Worm (Caenorhabditis elegans) whole organism, L4 larva: ENCODE data around the gene cpr-1.

Experiments
- F10B5.3 ChIP-seq: sonication (generic microtip); optimal IDR thresholded peaks from 2 replicates; lab custom pipeline; 2016; ENCODE audit warnings: mild to moderate bottlenecking, missing genetic modification characterization, missing compliant biosample characterization
- F26F4.8 ChIP-seq: fragments of 200-800 bp; sonication (Bioruptor generic); conservative IDR thresholded peaks from 2 replicates; pipeline ENCODE4 v1.3.6; 2022; ENCODE audit warnings: missing genetic modification characterization, missing compliant biosample characterization
- F37D6.2 ChIP-seq: sonication (generic microtip); optimal IDR thresholded peaks from 2 replicates; lab custom pipeline; 2016; ENCODE audit warnings: mild to moderate bottlenecking, missing genetic modification characterization, missing compliant biosample characterization
- R02D3.7 ChIP-seq: fragments of 150-350 bp; sonication (generic microtip); optimal IDR thresholded peaks from 3 replicates; lab custom pipeline; 2014; ENCODE audit warnings: missing biosample characterization, missing genetic modification characterization
- T26A8.4 ChIP-seq: fragments of 200-800 bp; sonication (Bioruptor generic); IDR thresholded peaks from 2 replicates; pipeline ENCODE4 v1.3.6; 2022; ENCODE audit warnings: missing genetic modification characterization, missing compliant biosample characterization
- Y48G9A.11 ChIP-seq: fragments of 200-800 bp; sonication (Bioruptor generic); IDR thresholded peaks from 2 replicates; pipeline ENCODE4 v1.3.6; 2022; ENCODE audit warnings: missing genetic modification reagents, missing genetic modification characterization, missing compliant biosample characterization
- Y5F2A.4 ChIP-seq: fragments of 200-800 bp; sonication (Bioruptor generic); optimal IDR thresholded peaks from 2 replicates; lab custom pipeline; 2018; ENCODE audit warnings: mild to moderate bottlenecking, missing genetic modification characterization, missing compliant biosample characterization
- ZK546.5 ChIP-seq, 2 experiments: sonication (generic microtip); optimal IDR thresholded peaks; 2 replicates each; lab custom pipeline; 2017; ENCODE audit warnings: missing biosample characterization in 2 of 2, missing genetic modification characterization in 2 of 2
- aha-1 ChIP-seq: fragments of 150-350 bp; peaks from one replicate; lab custom pipeline; 2014; ENCODE audit warnings: missing biosample characterization, missing genetic modification characterization
- aly-2 ChIP-seq: sonication (generic microtip); optimal IDR thresholded peaks from 2 replicates; lab custom pipeline; 2018; ENCODE audit warnings: missing biosample characterization, missing genetic modification characterization
- arid-1 ChIP-seq: fragments of 200-800 bp; sonication (Bioruptor generic); conservative IDR thresholded peaks from 2 replicates; pipeline ENCODE4 v1.3.6; 2022; ENCODE audit warnings: missing genetic modification reagents, missing genetic modification characterization, missing compliant biosample characterization
- ceh-28 ChIP-seq: fragments of 150-350 bp; optimal IDR thresholded peaks from 2 replicates; lab custom pipeline; 2014; ENCODE audit warnings: missing biosample characterization, missing genetic modification reagents, missing genetic modification characterization
- ceh-62 ChIP-seq: sonication (generic microtip); optimal IDR thresholded peaks from 2 replicates; lab custom pipeline; 2017; ENCODE audit warnings: missing biosample characterization, missing genetic modification characterization
- ceh-82 ChIP-seq: sonication (generic microtip); optimal IDR thresholded peaks from 2 replicates; lab custom pipeline; 2017; ENCODE audit warnings: missing biosample characterization, missing genetic modification characterization
- ctbp-1 ChIP-seq: fragments of 200-800 bp; sonication (Bioruptor generic); IDR thresholded peaks from 2 replicates; pipeline ENCODE4 v1.3.6; 2022; ENCODE audit warnings: missing genetic modification reagents, missing genetic modification characterization, missing compliant biosample characterization
- daf-16 ChIP-seq, 3 experiments: sonication (generic microtip); optimal IDR thresholded peaks; 2 replicates each; lab custom pipeline; 2016 to 2017; ENCODE audit warnings: missing genetic modification characterization in 3 of 3, missing genetic modification reagents in 3 of 3, mild to moderate bottlenecking in 2 of 3, missing compliant biosample characterization in 2 of 3, missing biosample characterization in 1 of 3, moderate library complexity in 1 of 3
- daf-19 ChIP-seq: fragments of 200-800 bp; sonication (Bioruptor generic); conservative IDR thresholded peaks from 2 replicates; pipeline ENCODE4 v1.3.6; 2022; ENCODE audit warnings: missing genetic modification characterization, missing compliant biosample characterization
- daf-8 ChIP-seq: fragments of 200-800 bp; sonication (Bioruptor generic); IDR thresholded peaks from 2 replicates; pipeline ENCODE4 v1.3.6; 2022; ENCODE audit warnings: missing genetic modification characterization, missing compliant biosample characterization
- dmd-6 ChIP-seq: fragments of 200-800 bp; sonication (Bioruptor generic); IDR thresholded peaks from 2 replicates; pipeline ENCODE4 v1.3.6; 2022; ENCODE audit warnings: missing genetic modification reagents, missing genetic modification characterization, missing compliant biosample characterization
- dmd-8 ChIP-seq: fragments of 200-800 bp; sonication (Bioruptor generic); IDR thresholded peaks from 2 replicates; pipeline ENCODE4 v1.3.6; 2022; ENCODE audit warnings: missing genetic modification characterization, missing compliant biosample characterization
- dmd-9 ChIP-seq: fragments of 200-800 bp; sonication (Bioruptor generic); IDR thresholded peaks from 2 replicates; pipeline ENCODE4 v1.3.6; 2022; ENCODE audit warnings: missing genetic modification reagents, missing genetic modification characterization, missing compliant biosample characterization
- dve-1 ChIP-seq: sonication (generic microtip); optimal IDR thresholded peaks from 2 replicates; lab custom pipeline; 2017; ENCODE audit warnings: antibody characterized with exemption, mild to moderate bottlenecking, missing genetic modification characterization, missing compliant biosample characterization; ENCODE audit not compliant: insufficient read depth
- egl-43 ChIP-seq: fragments of 200-800 bp; sonication (Bioruptor generic); IDR thresholded peaks from 2 replicates; pipeline ENCODE4 v1.3.6; 2022; ENCODE audit warnings: missing genetic modification reagents, missing genetic modification characterization, missing compliant biosample characterization
- fkh-10 ChIP-seq: fragments of 150-350 bp; optimal IDR thresholded peaks from 2 replicates; lab custom pipeline; 2014; ENCODE audit warnings: missing biosample characterization, missing genetic modification reagents, missing genetic modification characterization
- fos-1 ChIP-seq: fragments of 150-350 bp; optimal IDR thresholded peaks from 2 replicates; lab custom pipeline; 2014; ENCODE audit warnings: missing biosample characterization, missing genetic modification characterization
- hlh-11 ChIP-seq: fragments of 200-800 bp; sonication (Bioruptor generic); optimal IDR thresholded peaks from 2 replicates; lab custom pipeline; 2018; ENCODE audit warnings: mild to moderate bottlenecking, missing genetic modification characterization, missing compliant biosample characterization
- hlh-30 ChIP-seq: sonication (generic microtip); optimal IDR thresholded peaks from 2 replicates; lab custom pipeline; 2017; ENCODE audit warnings: antibody characterized with exemption, mild to moderate bottlenecking, missing genetic modification characterization, missing compliant biosample characterization; ENCODE audit not compliant: insufficient read depth
- lin-13 ChIP-seq: fragments of 150-350 bp; optimal IDR thresholded peaks from 2 replicates; lab custom pipeline; 2014; ENCODE audit warnings: missing biosample characterization, missing genetic modification reagents, missing genetic modification characterization
- lin-38 ChIP-seq: fragments of 200-800 bp; sonication (Bioruptor generic); IDR thresholded peaks from 2 replicates; pipeline ENCODE4 v1.3.6; 2022; ENCODE audit warnings: missing genetic modification reagents, missing genetic modification characterization, missing compliant biosample characterization
- lsy-2 ChIP-seq, 2 experiments: fragments of 150-350 bp in 1 of 2; sonication (generic microtip) in 1 of 2; optimal IDR thresholded peaks; 2 replicates each; lab custom pipeline; 2014 to 2017; ENCODE audit warnings: missing biosample characterization in 2 of 2, missing genetic modification characterization in 2 of 2
- mep-1 ChIP-seq: fragments of 150-350 bp; sonication (generic microtip); optimal IDR thresholded peaks from 3 replicates; lab custom pipeline; 2014; ENCODE audit warnings: missing biosample characterization, missing genetic modification characterization
- mes-2 ChIP-seq: sonication (generic microtip); optimal IDR thresholded peaks from 2 replicates; lab custom pipeline; 2016; ENCODE audit warnings: missing genotype, mild to moderate bottlenecking, missing genetic modification characterization, missing compliant biosample characterization; ENCODE audit not compliant: poor library complexity, severe bottlenecking
- nhr-102 ChIP-seq: sonication (generic microtip); optimal IDR thresholded peaks from 2 replicates; lab custom pipeline; 2016; ENCODE audit warnings: mild to moderate bottlenecking, missing genetic modification characterization, moderate library complexity, missing compliant biosample characterization
- nhr-111 ChIP-seq: fragments of 200-800 bp; sonication (Bioruptor generic); optimal IDR thresholded peaks from 2 replicates; lab custom pipeline; 2018; ENCODE audit warnings: mild to moderate bottlenecking, missing genetic modification characterization, missing compliant biosample characterization
- nhr-28 ChIP-seq: fragments of 150-350 bp; optimal IDR thresholded peaks from 2 replicates; lab custom pipeline; 2014; ENCODE audit warnings: missing biosample characterization, missing genetic modification characterization
- nhr-76 ChIP-seq: fragments of 150-350 bp; optimal IDR thresholded peaks from 2 replicates; lab custom pipeline; 2014; ENCODE audit warnings: missing biosample characterization, missing genetic modification characterization
- php-3 ChIP-seq: fragments of 200-800 bp; sonication (Bioruptor generic); IDR thresholded peaks from 2 replicates; pipeline ENCODE4 v1.3.6; 2022; ENCODE audit warnings: missing genetic modification reagents, missing genetic modification characterization, missing compliant biosample characterization
- rbr-2 ChIP-seq: sonication (generic microtip); optimal IDR thresholded peaks from 2 replicates; lab custom pipeline; 2016; ENCODE audit warnings: missing genotype, missing genetic modification characterization, missing compliant biosample characterization
- snpc-1.2 ChIP-seq: fragments of 200-800 bp; sonication (Bioruptor generic); IDR thresholded peaks from 2 replicates; pipeline ENCODE4 v1.3.6; 2022; ENCODE audit warnings: missing genetic modification reagents, missing genetic modification characterization, missing compliant biosample characterization
- snpc-4 ChIP-seq: fragments of 150-350 bp; optimal IDR thresholded peaks from 2 replicates; lab custom pipeline; 2014; ENCODE audit warnings: missing biosample characterization, missing genetic modification characterization
- spr-1 ChIP-seq: sonication (generic microtip); optimal IDR thresholded peaks from 2 replicates; lab custom pipeline; 2016; ENCODE audit warnings: mild to moderate bottlenecking, missing genetic modification characterization, missing compliant biosample characterization
- spr-3 ChIP-seq: fragments of 200-800 bp; sonication (Bioruptor generic); optimal IDR thresholded peaks from 2 replicates; lab custom pipeline; 2018; ENCODE audit warnings: mild to moderate bottlenecking, missing genetic modification characterization, missing compliant biosample characterization
- tra-1 ChIP-seq: fragments of 200-800 bp; sonication (Bioruptor generic); IDR thresholded peaks from 2 replicates; pipeline ENCODE4 v1.3.6; 2022; ENCODE audit warnings: missing genetic modification reagents, missing genetic modification characterization, missing compliant biosample characterization
- unc-130 ChIP-seq: sonication (generic microtip); optimal IDR thresholded peaks from 2 replicates; lab custom pipeline; 2016; ENCODE audit warnings: missing genetic modification reagents, missing genetic modification characterization, missing compliant biosample characterization
- unc-62 ChIP-seq, 3 experiments: fragments of 150-350 bp in 1 of 3; sonication (generic microtip); optimal IDR thresholded peaks in 2 of 3; peaks in 1 of 3; 1 replicate in 1 of 3; 2 replicates in 2 of 3; lab custom pipeline; 2014 to 2017; ENCODE audit warnings: missing biosample characterization in 3 of 3, missing genetic modification characterization in 3 of 3, missing genetic modification reagents in 3 of 3, missing genotype in 1 of 3
- vab-7 ChIP-seq: fragments of 200-800 bp; sonication (Bioruptor generic); IDR thresholded peaks from 2 replicates; pipeline ENCODE4 v1.3.6; 2022; ENCODE audit warnings: missing genetic modification reagents, missing genetic modification characterization, missing compliant biosample characterization
- zag-1 ChIP-seq: fragments of 150-350 bp; optimal IDR thresholded peaks from 2 replicates; lab custom pipeline; 2014; ENCODE audit warnings: missing biosample characterization, missing genetic modification characterization
- zfp-3 ChIP-seq: fragments of 200-800 bp; sonication (Bioruptor generic); conservative IDR thresholded peaks from 2 replicates; pipeline ENCODE4 v1.3.6; 2022; ENCODE audit warnings: missing genetic modification reagents, missing genetic modification characterization, missing compliant biosample characterization
- zip-2 ChIP-seq: fragments of 150-350 bp; optimal IDR thresholded peaks from 2 replicates; lab custom pipeline; 2014; ENCODE audit warnings: missing biosample characterization, missing genetic modification characterization
- ztf-7 ChIP-seq: fragments of 150-350 bp; optimal IDR thresholded peaks from 2 replicates; lab custom pipeline; 2014; ENCODE audit warnings: missing biosample characterization, missing genetic modification characterization

The cpr-1 gene

DNA sequence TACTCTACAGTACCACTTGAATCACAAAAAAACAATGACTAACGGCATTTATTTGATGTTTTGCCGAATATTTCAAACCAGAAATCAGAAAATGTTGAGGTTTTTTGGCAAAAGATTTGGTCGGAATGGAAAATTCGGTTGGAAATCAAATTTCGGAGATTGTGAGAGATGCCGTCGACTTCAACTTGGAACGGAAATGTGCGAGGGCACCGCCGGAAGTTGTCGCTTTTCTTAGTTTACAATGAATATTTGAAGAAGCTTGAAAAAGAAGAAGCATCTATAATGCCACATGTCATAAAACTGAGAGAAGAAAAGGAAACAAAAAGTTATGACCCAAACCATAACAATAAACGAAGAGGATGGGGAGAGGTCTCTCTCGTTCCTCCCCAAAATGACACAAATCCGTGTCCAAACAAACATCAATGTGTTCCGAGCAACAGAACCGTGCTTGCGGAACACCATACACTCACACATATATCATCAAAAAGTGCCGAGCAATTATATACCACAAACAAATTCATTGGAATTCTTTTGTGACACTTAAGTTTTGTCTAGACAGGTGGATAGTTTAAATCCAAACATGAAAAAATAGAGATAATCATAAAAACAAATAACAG is 15.3 kb downstream of the cpr-1 start:
- TF ChIP-seq F37D6.2 (tag; lab: Kevin White, UChicago): no peak
- no peak for TF ChIP-seq fos-1
- TF ChIP-seq Y5F2A.4 (GFP tag; lab: Kevin White, UChicago): no peak
- TF ChIP-seq ctbp-1: peak; percentile 65; the same call in 1 of the 2 replicates
- TF ChIP-seq arid-1: 0 out of 2 replicates have a peak, but pooled peaks have one; percentile 27
- no peak for TF ChIP-seq ceh-82 (tag; lab: Kevin White, UChicago)
- TF ChIP-seq egl-43 (GFP tag; lab: Robert Waterston, UW): no peak
- TF ChIP-seq fkh-10: peak; percentile 52
- TF ChIP-seq unc-130 (GFP tag; lab: Kevin White, UChicago): no peak
- TF ChIP-seq spr-3 (GFP tag; lab: Kevin White, UChicago): no peak
- TF ChIP-seq rbr-2 (tag; lab: Kevin White, UChicago): no peak
- no peak for TF ChIP-seq R02D3.7 (tag; lab: Kevin White, UChicago)
- no peak for TF ChIP-seq lin-13 (GFP tag; lab: Kevin White, UChicago)
- no peak for TF ChIP-seq zag-1 (tag; lab: Kevin White, UChicago)
- no peak for TF ChIP-seq zfp-3
- no peak for TF ChIP-seq vab-7
- TF ChIP-seq ZK546.5 (tag; optimal IDR thresholded peaks at IDR 0.05; lab: Kevin White, UChicago): no peak
- no peak for TF ChIP-seq lsy-2 (tag; optimal IDR thresholded peaks at IDR 0.05; lab: Kevin White, UChicago)
- TF ChIP-seq dmd-6 (GFP tag; lab: Robert Waterston, UW): no peak
- peak; percentile 44 for TF ChIP-seq lin-38 (GFP tag; lab: Robert Waterston, UW)
- no peak for TF ChIP-seq snpc-4
- TF ChIP-seq aha-1 (tag; lab: Kevin White, UChicago): no peak
- no peak for TF ChIP-seq hlh-11 (tag; lab: Kevin White, UChicago)
- TF ChIP-seq hlh-30 (tag; lab: Kevin White, UChicago): no peak
- TF ChIP-seq mep-1 (tag; lab: Kevin White, UChicago): no peak
- TF ChIP-seq F26F4.8 (GFP tag; lab: Robert Waterston, UW): no peak
- TF ChIP-seq dve-1 (tag; lab: Kevin White, UChicago): peak; percentile 17
- TF ChIP-seq tra-1 (GFP tag; lab: Robert Waterston, UW): no peak
- TF ChIP-seq snpc-1.2 (GFP tag; lab: Robert Waterston, UW): no peak
- no peak for TF ChIP-seq php-3 (GFP tag; lab: Robert Waterston, UW)
- no peak for TF ChIP-seq dmd-9
- TF ChIP-seq nhr-28: no peak
- TF ChIP-seq daf-8 (GFP tag; lab: Robert Waterston, UW): no peak
- TF ChIP-seq ztf-7 (tag; lab: Kevin White, UChicago): no peak
- TF ChIP-seq unc-62 (GFP tag; optimal IDR thresholded peaks at IDR 0.05 in 1 of 2; lab: Kevin White, UChicago): peak in 1 of 2 experiments; percentile 61
- TF ChIP-seq unc-62 (tag; optimal IDR thresholded peaks at IDR 0.05; lab: Kevin White, UChicago): no peak
- no peak for TF ChIP-seq ceh-28 (tag; lab: Kevin White, UChicago)
- TF ChIP-seq nhr-111 (GFP tag; lab: Kevin White, UChicago): no peak
- no peak for TF ChIP-seq zip-2
- no peak for TF ChIP-seq aly-2 (tag; lab: Kevin White, UChicago)
- TF ChIP-seq dmd-8 (GFP tag; lab: Robert Waterston, UW): 0 out of 2 replicates have a peak, but pooled peaks have one; percentile 22
- no peak for TF ChIP-seq Y48G9A.11 (GFP tag; lab: Robert Waterston, UW)
- peak; percentile 22 for TF ChIP-seq nhr-102 (tag; lab: Kevin White, UChicago)
- peak; percentile 27 for TF ChIP-seq mes-2
- no peak for TF ChIP-seq F10B5.3 (tag; lab: Kevin White, UChicago)
- TF ChIP-seq daf-19: no peak
- TF ChIP-seq daf-16 (GFP tag; optimal IDR thresholded peaks at IDR 0.05; lab: Kevin White, UChicago): no peak
- TF ChIP-seq daf-16 (tag; optimal IDR thresholded peaks at IDR 0.05; lab: Kevin White, UChicago): no peak
- TF ChIP-seq nhr-76 (tag; lab: Kevin White, UChicago): no peak
- TF ChIP-seq ceh-62: no peak
- TF ChIP-seq spr-1: no peak
- peak; percentile 51; the same call in 1 of the 2 replicates for TF ChIP-seq T26A8.4 (GFP tag; lab: Robert Waterston, UW)
